Worm (Caenorhabditis elegans): ENCODE results near the gene gsp-1.

The gsp-1 gene

ce11 chrV:10719833-10720170, 37.6 kb downstream of the gsp-1 start (continued):
- no peak for TF ChIP-seq ces-1 (GFP tag; optimal IDR thresholded peaks at IDR 0.05)
- peak; percentile 85 for TF ChIP-seq C16A3.4 (tag; optimal IDR thresholded peaks at IDR 0.05)
- TF ChIP-seq elt-3 (tag; optimal IDR thresholded peaks at IDR 0.05): peak in 2 of 6 experiments; percentile 88 to 89
- no peak for TF ChIP-seq sup-37 (GFP tag; optimal IDR thresholded peaks at IDR 0.05)
- peak; percentile 84 for TF ChIP-seq tbx-2 (tag; optimal IDR thresholded peaks at IDR 0.05)
- TF ChIP-seq grh-1 (GFP tag; IDR thresholded peaks at IDR 0.05): peak; percentile 58
- peak; percentile 92 for TF ChIP-seq nhr-71 (tag; optimal IDR thresholded peaks at IDR 0.05)
- TF ChIP-seq ceh-63 (GFP tag; optimal IDR thresholded peaks at IDR 0.05): no peak
- TF ChIP-seq zag-1 (tag; optimal IDR thresholded peaks at IDR 0.05): no peak
- no peak for TF ChIP-seq nhr-76 (tag; optimal IDR thresholded peaks at IDR 0.05)
- peak; percentile 85 for TF ChIP-seq snu-23 (GFP tag; optimal IDR thresholded peaks at IDR 0.05)
- no peak for TF ChIP-seq hlh-4 (tag; optimal IDR thresholded peaks at IDR 0.05)
- no peak for TF ChIP-seq ceh-8 (GFP tag; optimal IDR thresholded peaks at IDR 0.05)
- TF ChIP-seq ceh-90 (tag; optimal IDR thresholded peaks at IDR 0.05): no peak
- TF ChIP-seq C04F5.9 (tag; optimal IDR thresholded peaks at IDR 0.05): no peak
- no peak for TF ChIP-seq egl-13 (tag; optimal IDR thresholded peaks at IDR 0.05)
- TF ChIP-seq mef-2 (tag; optimal IDR thresholded peaks at IDR 0.05): no peak
- TF ChIP-seq skn-1 (tag; optimal IDR thresholded peaks at IDR 0.05): peak; percentile 36
- peak; percentile 66 for TF ChIP-seq snpc-4 (tag; optimal IDR thresholded peaks at IDR 0.05)
- peak; percentile 29 to 63 (median 30) for TF ChIP-seq dpl-1 (GFP tag; optimal IDR thresholded peaks at IDR 0.05)
- no peak for TF ChIP-seq sptf-1 (tag; optimal IDR thresholded peaks at IDR 0.05)
- peak; percentile 25 for TF ChIP-seq jun-1 (tag; optimal IDR thresholded peaks at IDR 0.05)
- TF ChIP-seq lin-14 (GFP tag; optimal IDR thresholded peaks at IDR 0.05): peak; percentile 92
- peak in 1 of 2 experiments; percentile 97 for TF ChIP-seq mdl-1 (tag; optimal IDR thresholded peaks at IDR 0.05)
- TF ChIP-seq nhr-19 (GFP tag; conservative IDR thresholded peaks at IDR 0.05): peak; percentile 80
- peak; percentile 59 for TF ChIP-seq mep-1 (tag; optimal IDR thresholded peaks at IDR 0.05)
- no peak for TF ChIP-seq nhr-28 (tag; optimal IDR thresholded peaks at IDR 0.05)
- TF ChIP-seq ets-5 (GFP tag; IDR thresholded peaks at IDR 0.05): no peak
- peak; percentile 86 for TF ChIP-seq unc-130 (tag; optimal IDR thresholded peaks at IDR 0.05)
- TF ChIP-seq pax-3 (tag; optimal IDR thresholded peaks at IDR 0.05): peak; percentile 76
- no peak for TF ChIP-seq ztf-11 (tag; optimal IDR thresholded peaks at IDR 0.05)

ce11 chrV:10720303-10720847, 38.2 kb downstream of the gsp-1 start:
- TF ChIP-seq ceh-90 (tag; optimal IDR thresholded peaks at IDR 0.05) (no peak), pag-3 (tag; optimal IDR thresholded peaks at IDR 0.05; ENCODE audit: borderline replicate concordance, insufficient read depth) (no peak), dpl-1 (GFP tag; optimal IDR thresholded peaks at IDR 0.05) (no peak), lin-14 (GFP tag; optimal IDR thresholded peaks at IDR 0.05) (no peak), unc-62 (GFP tag; optimal IDR thresholded peaks at IDR 0.05) (no peak), nhr-84 (tag; optimal IDR thresholded peaks at IDR 0.05) (no peak), nhr-77 (tag; optimal IDR thresholded peaks at IDR 0.05) (no peak), C34B4.2 (tag; optimal IDR thresholded peaks at IDR 0.05) (no peak), sox-4 (tag; optimal IDR thresholded peaks at IDR 0.05) (no peak), lsy-2 (tag; optimal IDR thresholded peaks at IDR 0.05) (no peak), lin-15B (tag; optimal IDR thresholded peaks at IDR 0.05) (no peak), pqm-1 (tag; optimal IDR thresholded peaks at IDR 0.05) (no peak), nhr-71 (tag; optimal IDR thresholded peaks at IDR 0.05) (no peak)

- TF ChIP-seq nhr-20 (tag; optimal IDR thresholded peaks at IDR 0.05) (peak; percentile 5), efl-1 (optimal IDR thresholded peaks at IDR 0.05) (no peak), efl-1 (GFP tag; optimal IDR thresholded peaks at IDR 0.05 in 1 of 2) (peak in 1 of 2 experiments; percentile 49), nhr-28 (tag; optimal IDR thresholded peaks at IDR 0.05) (no peak), sox-4 (tag; optimal IDR thresholded peaks at IDR 0.05) (no peak), sptf-1 (tag; optimal IDR thresholded peaks at IDR 0.05) (no peak), C34B4.2 (tag; optimal IDR thresholded peaks at IDR 0.05) (no peak), rnt-1 (tag; optimal IDR thresholded peaks at IDR 0.05) (no peak), blmp-1 (tag; optimal IDR thresholded peaks at IDR 0.05) (no peak), ceh-82 (tag; optimal IDR thresholded peaks at IDR 0.05) (no peak), xbp-1 (tag; optimal IDR thresholded peaks at IDR 0.05) (no peak), unc-30 (tag; optimal IDR thresholded peaks at IDR 0.05) (no peak), lin-35 (GFP tag; optimal IDR thresholded peaks at IDR 0.05) (peak in 1 of 2 experiments; percentile 56), mep-1 (tag; optimal IDR thresholded peaks at IDR 0.05) (no peak), ceh-88 (GFP tag; IDR thresholded peaks at IDR 0.05) (no peak), lsy-2 (tag; optimal IDR thresholded peaks at IDR 0.05) (no peak), lin-39 (tag; optimal IDR thresholded peaks at IDR 0.05) (no peak), elt-2 (tag; optimal IDR thresholded peaks at IDR 0.05) (no peak)
Observed at ce11 chrV:10720876-10721275, 38.7 kb downstream of the gsp-1 start.

All from whole organism, L1 larva.